Worm (Caenorhabditis elegans) whole organism, early embryonic: Measurements from ENCODE around the gene Y73B6A.1.

Source experiments
- B0310.2 ChIP-seq: sonication (generic microtip); optimal IDR thresholded peaks from 2 replicates; lab custom pipeline; 2016; ENCODE audit warnings: mild to moderate bottlenecking, missing genetic modification characterization, missing compliant biosample characterization
- F13C5.2 ChIP-seq: sonication (generic microtip); optimal IDR thresholded peaks from 2 replicates; lab custom pipeline; 2017; ENCODE audit warnings: mild to moderate bottlenecking, missing genetic modification characterization, inconsistent platforms, missing compliant biosample characterization
- ceh-13 ChIP-seq: fragments of 200-800 bp; sonication (Bioruptor generic); optimal IDR thresholded peaks from 2 replicates; lab custom pipeline; 2018; ENCODE audit warnings: mild to moderate bottlenecking, missing genetic modification characterization, missing compliant biosample characterization
- ceh-36 ChIP-seq: sonication (generic microtip); optimal IDR thresholded peaks from 2 replicates; lab custom pipeline; 2016; ENCODE audit warnings: missing genetic modification characterization, inconsistent platforms, missing compliant biosample characterization
- ets-7 ChIP-seq: sonication (generic microtip); optimal IDR thresholded peaks from 2 replicates; lab custom pipeline; 2016; ENCODE audit warnings: missing genotype, missing genetic modification characterization, missing compliant biosample characterization
- flt-1 ChIP-seq: fragments of 200-800 bp; sonication (Bioruptor generic); IDR thresholded peaks from 2 replicates; pipeline ENCODE4 v1.3.6; 2022; ENCODE audit warnings: missing genetic modification characterization, missing compliant biosample characterization
- hnd-1 ChIP-seq: sonication (generic microtip); optimal IDR thresholded peaks from 2 replicates; lab custom pipeline; 2016; ENCODE audit warnings: missing genetic modification characterization, missing compliant biosample characterization
- sea-1 ChIP-seq: fragments of 200-800 bp; sonication (Bioruptor generic); conservative IDR thresholded peaks from 2 replicates; pipeline ENCODE4 v1.3.6; 2022; ENCODE audit warnings: missing genetic modification characterization, missing compliant biosample characterization
- tra-4 ChIP-seq: sonication (generic microtip); optimal IDR thresholded peaks from 2 replicates; lab custom pipeline; 2017; ENCODE audit warnings: missing genetic modification characterization, missing compliant biosample characterization

DNA sequence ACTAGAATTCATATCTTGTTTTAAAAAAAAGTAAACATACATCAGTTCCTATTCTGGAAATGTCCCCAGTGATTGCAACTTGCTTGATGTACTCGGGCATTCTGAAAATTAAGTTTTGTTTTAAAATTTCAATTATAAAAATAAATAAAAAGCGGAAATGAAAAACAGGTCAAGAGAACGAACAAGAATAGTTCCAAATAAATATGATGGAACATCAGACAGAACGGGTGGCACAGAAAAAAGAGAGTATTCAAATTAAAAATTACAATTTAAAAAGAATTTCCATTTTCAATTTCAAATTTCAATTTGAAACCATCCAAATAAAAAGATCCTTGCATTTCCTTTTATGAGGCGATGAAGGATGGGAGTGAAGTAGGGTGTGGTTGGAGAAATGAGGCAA, 46.5 kb downstream of the Y73B6A.1 start, which contains the start of gene C01B10.3:
- TF ChIP-seq sea-1 (GFP tag; lab: Robert Waterston, UW): no peak
- TF ChIP-seq hnd-1 (tag; lab: Kevin White, UChicago): no peak
- TF ChIP-seq tra-4: no peak
- TF ChIP-seq ets-7 (tag; lab: Kevin White, UChicago): no peak
- no peak for TF ChIP-seq ceh-13 (GFP tag; lab: Kevin White, UChicago)
- no peak for TF ChIP-seq F13C5.2 (tag; lab: Kevin White, UChicago)
- TF ChIP-seq flt-1: no peak
- TF ChIP-seq ceh-36: no peak
- TF ChIP-seq B0310.2: no peak
